Fruit fly (Drosophila melanogaster) whole organism, embryonic: ENCODE data around the gene BtbVII.

Experiments used
- Asciz ChIP-seq: fragments of 200-800 bp; sonication (Bioruptor generic); optimal IDR thresholded peaks from 2 replicates; lab custom pipeline; 2017; ENCODE audit warnings: missing biosample characterization, mild to moderate bottlenecking, missing genetic modification characterization, missing genetic modification reagents
- Atf3 ChIP-seq: fragments of 200-800 bp; sonication (Bioruptor generic); optimal IDR thresholded peaks from 3 replicates; lab custom pipeline; 2016; ENCODE audit warnings: missing biosample characterization, missing genetic modification characterization
- Bgb ChIP-seq: fragments of 200-800 bp; sonication (Bioruptor generic); IDR thresholded peaks from 2 replicates; pipeline ENCODE4 v1.3.6; 2022; ENCODE audit warnings: missing biosample characterization, missing genetic modification characterization; ENCODE audit not compliant: partially characterized antibody
- CG10366 ChIP-seq: fragments of 200-800 bp; sonication (Bioruptor generic); IDR thresholded peaks from 2 replicates; pipeline ENCODE4 v1.3.6; 2022; ENCODE audit warnings: missing biosample characterization, missing genetic modification characterization
- CG11085 ChIP-seq: fragments of 200-800 bp; sonication (Bioruptor generic); IDR thresholded peaks from 2 replicates; pipeline ENCODE4 v1.3.6; 2022; ENCODE audit warnings: missing biosample characterization, missing genetic modification characterization
- CG11504 ChIP-seq: fragments of 200-800 bp; sonication (Bioruptor generic); optimal IDR thresholded peaks from 3 replicates; lab custom pipeline; 2019; ENCODE audit warnings: missing biosample characterization, mild to moderate bottlenecking, missing genetic modification characterization, moderate library complexity
- CG12155 ChIP-seq: fragments of 200-800 bp; sonication (Bioruptor generic); optimal IDR thresholded peaks from 3 replicates; lab custom pipeline; 2016; ENCODE audit warnings: missing biosample characterization, missing genetic modification characterization
- CG12219 ChIP-seq: fragments of 200-800 bp; sonication (Bioruptor generic); optimal IDR thresholded peaks from 3 replicates; lab custom pipeline; 2018; ENCODE audit warnings: missing biosample characterization, mild to moderate bottlenecking, missing genetic modification characterization
- CG12391 ChIP-seq: fragments of 200-800 bp; sonication (Bioruptor generic); optimal IDR thresholded peaks from 3 replicates; lab custom pipeline; 2018; ENCODE audit warnings: missing biosample characterization, mild to moderate bottlenecking, missing genetic modification characterization, moderate library complexity
- CG15073 ChIP-seq: fragments of 200-800 bp; sonication (Bioruptor generic); optimal IDR thresholded peaks from 2 replicates; lab custom pipeline; 2016; ENCODE audit warnings: missing biosample characterization, missing genetic modification characterization
- CG17612 ChIP-seq: fragments of 200-800 bp; sonication (Bioruptor generic); IDR thresholded peaks from 2 replicates; pipeline ENCODE4 v1.3.6; 2022; ENCODE audit warnings: missing biosample characterization, missing genetic modification characterization
- CG18011 ChIP-seq: fragments of 200-800 bp; sonication (Bioruptor generic); optimal IDR thresholded peaks from 2 replicates; lab custom pipeline; 2017; ENCODE audit warnings: missing biosample characterization, missing genetic modification characterization, mild to moderate bottlenecking, moderate library complexity, missing genotype
- CG1832 ChIP-seq: fragments of 200-800 bp; sonication (Bioruptor generic); optimal IDR thresholded peaks from 2 replicates; lab custom pipeline; 2017; ENCODE audit warnings: missing biosample characterization, mild to moderate bottlenecking, missing genetic modification characterization, inconsistent platforms
- CG18619 ChIP-seq: fragments of 200-800 bp; sonication (Bioruptor generic); optimal IDR thresholded peaks from 3 replicates; lab custom pipeline; 2017; ENCODE audit warnings: missing biosample characterization, mild to moderate bottlenecking, missing genetic modification characterization
- CG2129 ChIP-seq: fragments of 200-800 bp; sonication (Bioruptor generic); IDR thresholded peaks from 2 replicates; pipeline ENCODE4 v1.3.6; 2022; ENCODE audit warnings: missing biosample characterization, missing genetic modification characterization; ENCODE audit not compliant: partially characterized antibody
- CG2199 ChIP-seq: fragments of 200-800 bp; sonication (Bioruptor generic); IDR thresholded peaks from 3 replicates; pipeline ENCODE4 v1.3.6; 2022; ENCODE audit warnings: missing biosample characterization, missing genetic modification characterization
- CG32767 ChIP-seq: fragments of 200-800 bp; sonication (Bioruptor generic); IDR thresholded peaks from 2 replicates; pipeline ENCODE4 v1.3.6; 2022; ENCODE audit warnings: missing biosample characterization, missing genetic modification characterization
- Eip74EF ChIP-seq, 2 experiments: fragments of 200-800 bp in 1 of 2; fragments of >200 bp in 1 of 2; sonication (Bioruptor generic) in 1 of 2; optimal IDR thresholded peaks; 2 replicates each; lab custom pipeline; 2017 to 2019; ENCODE audit warnings: missing biosample characterization in 2 of 2, missing genetic modification characterization in 2 of 2, mild to moderate bottlenecking in 1 of 2, moderate library complexity in 1 of 2
- Fer3 ChIP-seq: fragments of 200-800 bp; sonication (Bioruptor generic); optimal IDR thresholded peaks from 2 replicates; lab custom pipeline; 2018; ENCODE audit warnings: missing biosample characterization, mild to moderate bottlenecking, missing genetic modification characterization, moderate library complexity
- HLH4C ChIP-seq: fragments of 200-800 bp; sonication (Bioruptor generic); IDR thresholded peaks from 3 replicates; pipeline ENCODE4 v1.3.6; 2022; ENCODE audit warnings: missing biosample characterization, missing genetic modification characterization; ENCODE audit not compliant: partially characterized antibody
- HLHmδ ChIP-seq: fragments of 200-800 bp; sonication (Bioruptor generic); optimal IDR thresholded peaks from 2 replicates; lab custom pipeline; 2018; ENCODE audit warnings: missing biosample characterization, mild to moderate bottlenecking, missing genetic modification characterization, moderate library complexity
- Hey ChIP-seq: fragments of 200-800 bp; sonication (Bioruptor generic); optimal IDR thresholded peaks from 3 replicates; lab custom pipeline; 2018; ENCODE audit warnings: missing biosample characterization, mild to moderate bottlenecking, missing genetic modification characterization
- Hsf ChIP-seq: fragments of 200-800 bp; sonication (Bioruptor generic); optimal IDR thresholded peaks from 3 replicates; lab custom pipeline; 2016; ENCODE audit warnings: missing biosample characterization, missing genetic modification characterization
- Kr ChIP-seq: fragments of 200-800 bp; sonication (Bioruptor generic); optimal IDR thresholded peaks from 2 replicates; lab custom pipeline; 2017; ENCODE audit warnings: missing biosample characterization, mild to moderate bottlenecking, missing genetic modification characterization
- Med ChIP-seq: fragments of 200-800 bp; sonication (Bioruptor generic); peaks from one replicate; lab custom pipeline; 2016; ENCODE audit warnings: missing biosample characterization, missing genetic modification characterization, mild to moderate bottlenecking, inconsistent platforms, moderate library complexity
- NK7.1 ChIP-seq: fragments of 200-800 bp; sonication (Bioruptor generic); optimal IDR thresholded peaks from 3 replicates; lab custom pipeline; 2016; ENCODE audit warnings: missing biosample characterization, missing genetic modification characterization
- PHDP ChIP-seq: fragments of 200-800 bp; sonication (Bioruptor generic); optimal IDR thresholded peaks from 3 replicates; lab custom pipeline; 2018; ENCODE audit warnings: missing biosample characterization, mild to moderate bottlenecking, missing genetic modification characterization, moderate library complexity
- Rfx ChIP-seq: fragments of 200-800 bp; sonication (Bioruptor generic); IDR thresholded peaks from 2 replicates; pipeline ENCODE4 v1.3.6; 2022; ENCODE audit warnings: missing biosample characterization, missing genetic modification characterization
- Ssrp ChIP-seq: fragments of 200-800 bp; sonication (Bioruptor generic); optimal IDR thresholded peaks from 2 replicates; lab custom pipeline; 2018; ENCODE audit warnings: missing biosample characterization, mild to moderate bottlenecking, missing genetic modification characterization, moderate library complexity
- ab ChIP-seq: fragments of 200-800 bp; sonication (Bioruptor generic); optimal IDR thresholded peaks from 2 replicates; lab custom pipeline; 2016; ENCODE audit warnings: missing biosample characterization, missing genetic modification characterization
- al ChIP-seq: fragments of 200-800 bp; sonication (Bioruptor generic); IDR thresholded peaks from 2 replicates; pipeline ENCODE4 v1.3.6; 2022; ENCODE audit warnings: missing biosample characterization, missing genetic modification characterization
- chn ChIP-seq: fragments of 200-800 bp; sonication (Bioruptor generic); optimal IDR thresholded peaks from 2 replicates; lab custom pipeline; 2016; ENCODE audit warnings: missing biosample characterization, missing genetic modification characterization
- disco-r ChIP-seq: fragments of 200-800 bp; sonication (Bioruptor generic); optimal IDR thresholded peaks from 2 replicates; lab custom pipeline; 2016; ENCODE audit warnings: missing biosample characterization, missing genetic modification characterization
- dmrt11E ChIP-seq: fragments of 200-800 bp; sonication (Bioruptor generic); optimal IDR thresholded peaks from 3 replicates; lab custom pipeline; 2018; ENCODE audit warnings: missing biosample characterization, mild to moderate bottlenecking, missing genetic modification characterization, moderate library complexity
- gfzf ChIP-seq: fragments of 200-800 bp; sonication (Bioruptor generic); optimal IDR thresholded peaks from 2 replicates; lab custom pipeline; 2016; ENCODE audit warnings: missing biosample characterization, mild to moderate bottlenecking, missing genetic modification characterization, moderate library complexity
- knrl ChIP-seq: fragments of 200-800 bp; sonication (Bioruptor generic); IDR thresholded peaks from 3 replicates; pipeline ENCODE4 v1.3.6; 2022; ENCODE audit warnings: missing biosample characterization, missing genetic modification characterization; ENCODE audit not compliant: partially characterized antibody
- pfk ChIP-seq: fragments of 200-800 bp; sonication (Bioruptor generic); optimal IDR thresholded peaks from 2 replicates; lab custom pipeline; 2018; ENCODE audit warnings: missing biosample characterization, mild to moderate bottlenecking, missing genetic modification characterization, moderate library complexity
- pho ChIP-seq: fragments of 200-800 bp; sonication (Bioruptor generic); optimal IDR thresholded peaks from 2 replicates; lab custom pipeline; 2016; ENCODE audit warnings: missing biosample characterization, missing genetic modification characterization
- rib ChIP-seq: fragments of 200-800 bp; sonication (Bioruptor generic); IDR thresholded peaks from 2 replicates; pipeline ENCODE4 v1.3.6; 2022; ENCODE audit warnings: missing biosample characterization, missing genetic modification characterization
- tll ChIP-seq, 2 experiments: fragments of 200-800 bp in 1 of 2; fragments of >200 bp in 1 of 2; sonication (Bioruptor generic) in 1 of 2; optimal IDR thresholded peaks; 2 replicates each; lab custom pipeline; 2017 to 2019; ENCODE audit warnings: missing biosample characterization in 2 of 2, missing genetic modification characterization in 2 of 2, mild to moderate bottlenecking in 1 of 2, moderate library complexity in 1 of 2

Gene BtbVII

dm6 chr3L:3179474-3179873 is 31.0 kb downstream of the BtbVII start (continued):
- TF ChIP-seq Atf3 (GFP tag; lab: Kevin White, UChicago) (peak; percentile 31), disco-r (peak; percentile 79), PHDP (peak; percentile 92), CG10366 (GFP tag; lab: Robert Waterston, UW) (peak; percentile 77), ab (GFP tag; lab: Kevin White, UChicago) (peak; percentile 46), Hsf (GFP tag; lab: Kevin White, UChicago) (peak; percentile 82), CG1832 (GFP tag; lab: Kevin White, UChicago) (no peak), dmrt11E (tag; lab: Kevin White, UChicago) (peak; percentile 85), gfzf (GFP tag; lab: Kevin White, UChicago) (no peak), rib (GFP tag; lab: Robert Waterston, UW) (0 out of 2 replicates have a peak, but pooled peaks have one; percentile 40), CG18619 (GFP tag; lab: Kevin White, UChicago) (peak; percentile 82), CG2199 (GFP tag; lab: Robert Waterston, UW) (peak; percentile 77; the same call in 1 of the 3 replicates), CG11504 (tag; lab: Kevin White, UChicago) (no peak), CG12155 (GFP tag; lab: Kevin White, UChicago) (peak; percentile 76), tll (GFP tag; optimal IDR thresholded peaks at IDR 0.05; lab: Kevin White, UChicago) (no peak), Rfx (peak; percentile 94), CG17612 (GFP tag; lab: Robert Waterston, UW) (peak; percentile 67; the same call in 1 of the 2 replicates), Asciz (GFP tag; lab: Kevin White, UChicago) (no peak), Hey (no peak), al (GFP tag; lab: Robert Waterston, UW) (peak; percentile 76), CG32767 (peak; percentile 63), CG15073 (GFP tag; lab: Kevin White, UChicago) (peak; percentile 40), NK7.1 (GFP tag; lab: Kevin White, UChicago) (peak; percentile 78), Kr (no peak), pho (GFP tag; lab: Kevin White, UChicago) (peak; percentile 54), HLHmδ (GFP tag; lab: Kevin White, UChicago) (no peak), Fer3 (peak; percentile 89), chn (GFP tag; lab: Kevin White, UChicago) (peak; percentile 79), knrl (GFP tag; lab: Robert Waterston, UW) (no peak), Ssrp (tag; lab: Kevin White, UChicago) (peak; percentile 75), CG18011 (peak; percentile 69), CG12219 (peak; percentile 86), Bgb (GFP tag; lab: Robert Waterston, UW) (no peak), CG12391 (peak; percentile 87)

dm6 chr3L:3184104-3184503 is 35.7 kb downstream of the BtbVII start, which contains the start of gene CG42494:
Gene CG42494 (plus strand): TSS chr3L:3184404.
- TF ChIP-seq Med (GFP tag; lab: Kevin White, UChicago) (no peak), Eip74EF (GFP tag; optimal IDR thresholded peaks at IDR 0.05; lab: Kevin White, UChicago) (no peak), CG2129 (no peak)
- TF ChIP-seq, all 482 proteins: peak for 0

- TF ChIP-seq CG11085 (no peak), HLH4C (GFP tag; lab: Robert Waterston, UW) (no peak), pfk (GFP tag; lab: Kevin White, UChicago) (no peak)
Measured at dm6 chr3L:3186364-3186763, 37.9 kb downstream of the BtbVII start, which contains the start of gene CG32284. Gene CG32284 (plus strand): TSS chr3L:3186664.
